Fruit fly (Drosophila melanogaster) whole organism, embryonic: ENCODE results near the gene RpL24.

Experiments used
- Abd-B ChIP-seq: fragments of 200-800 bp; sonication (Bioruptor generic); optimal IDR thresholded peaks from 2 replicates; lab custom pipeline; 2018; ENCODE audit warnings: missing biosample characterization, mild to moderate bottlenecking, missing genetic modification characterization, moderate library complexity
- CG10267 ChIP-seq: fragments of 200-800 bp; sonication (Bioruptor generic); optimal IDR thresholded peaks from 2 replicates; lab custom pipeline; 2018; ENCODE audit warnings: missing biosample characterization, mild to moderate bottlenecking, missing genetic modification characterization, moderate library complexity
- CG10274 ChIP-seq: fragments of 200-800 bp; sonication (Bioruptor generic); optimal IDR thresholded peaks from 3 replicates; lab custom pipeline; 2017; ENCODE audit warnings: missing biosample characterization, mild to moderate bottlenecking, missing genetic modification characterization
- CG10979 ChIP-seq: fragments of 200-800 bp; sonication (Bioruptor generic); optimal IDR thresholded peaks from 2 replicates; lab custom pipeline; 2018; ENCODE audit warnings: missing biosample characterization, mild to moderate bottlenecking, missing genetic modification characterization, moderate library complexity
- CG11398 ChIP-seq: fragments of 200-800 bp; sonication (Bioruptor generic); optimal IDR thresholded peaks from 2 replicates; lab custom pipeline; 2016; ENCODE audit warnings: missing biosample characterization, missing genetic modification characterization
- CG11504 ChIP-seq: fragments of 200-800 bp; sonication (Bioruptor generic); optimal IDR thresholded peaks from 3 replicates; lab custom pipeline; 2019; ENCODE audit warnings: missing biosample characterization, mild to moderate bottlenecking, missing genetic modification characterization, moderate library complexity
- CG12219 ChIP-seq: fragments of 200-800 bp; sonication (Bioruptor generic); optimal IDR thresholded peaks from 3 replicates; lab custom pipeline; 2018; ENCODE audit warnings: missing biosample characterization, mild to moderate bottlenecking, missing genetic modification characterization
- CG12391 ChIP-seq: fragments of 200-800 bp; sonication (Bioruptor generic); optimal IDR thresholded peaks from 3 replicates; lab custom pipeline; 2018; ENCODE audit warnings: missing biosample characterization, mild to moderate bottlenecking, missing genetic modification characterization, moderate library complexity
- CG15601 ChIP-seq: fragments of 200-800 bp; sonication (Bioruptor generic); optimal IDR thresholded peaks from 3 replicates; lab custom pipeline; 2019; ENCODE audit warnings: missing biosample characterization, mild to moderate bottlenecking, missing genetic modification characterization, moderate library complexity
- CG17186 ChIP-seq: fragments of 200-800 bp; sonication (Bioruptor generic); optimal IDR thresholded peaks from 3 replicates; lab custom pipeline; 2017; ENCODE audit warnings: missing biosample characterization, missing genetic modification reagents, missing genetic modification characterization
- CG17328 ChIP-seq: fragments of 200-800 bp; sonication (Bioruptor generic); IDR thresholded peaks from 2 replicates; pipeline ENCODE4 v1.3.6; 2022; ENCODE audit warnings: missing biosample characterization, missing genetic modification characterization
- CG1792 ChIP-seq: fragments of 200-800 bp; sonication (Bioruptor generic); optimal IDR thresholded peaks from 2 replicates; lab custom pipeline; 2016; ENCODE audit warnings: missing biosample characterization, missing genetic modification characterization
- CG2889 ChIP-seq: fragments of 200-800 bp; sonication (Bioruptor generic); IDR thresholded peaks from 3 replicates; pipeline ENCODE4 v1.3.6; 2022; ENCODE audit warnings: missing biosample characterization, missing genetic modification characterization
- CG33557 ChIP-seq: fragments of 200-800 bp; sonication (Bioruptor generic); optimal IDR thresholded peaks from 2 replicates; lab custom pipeline; 2019; ENCODE audit warnings: missing biosample characterization, mild to moderate bottlenecking, missing genetic modification characterization, moderate library complexity
- CG3407 ChIP-seq: fragments of 200-800 bp; sonication (Bioruptor generic); optimal IDR thresholded peaks from 2 replicates; lab custom pipeline; 2018; ENCODE audit warnings: missing biosample characterization, mild to moderate bottlenecking, missing genetic modification characterization
- CG3838 ChIP-seq: fragments of 200-800 bp; sonication (Bioruptor generic); optimal IDR thresholded peaks from 3 replicates; lab custom pipeline; 2016; ENCODE audit warnings: missing biosample characterization, missing genetic modification characterization
- CG3847 ChIP-seq: fragments of 200-800 bp; sonication (Bioruptor generic); IDR thresholded peaks from 2 replicates; pipeline ENCODE4 v1.3.6; 2022; ENCODE audit warnings: missing biosample characterization, missing genetic modification characterization
- CG4360 ChIP-seq: fragments of 200-800 bp; sonication (Bioruptor generic); IDR thresholded peaks from 2 replicates; pipeline ENCODE4 v1.3.6; 2022; ENCODE audit warnings: missing biosample characterization, missing genetic modification characterization
- CG6683 ChIP-seq: fragments of 200-800 bp; sonication (Bioruptor generic); optimal IDR thresholded peaks from 2 replicates; lab custom pipeline; 2017; ENCODE audit warnings: missing biosample characterization, mild to moderate bottlenecking, missing genetic modification characterization, missing genetic modification reagents
- CG8765 ChIP-seq: fragments of 200-800 bp; sonication (Bioruptor generic); IDR thresholded peaks from 2 replicates; pipeline ENCODE4 v1.3.6; 2022; ENCODE audit warnings: missing biosample characterization, missing genetic modification characterization
- CG8924 ChIP-seq: fragments of 200-800 bp; optimal IDR thresholded peaks from 3 replicates; lab custom pipeline; 2019; ENCODE audit warnings: missing biosample characterization, mild to moderate bottlenecking, missing genetic modification characterization, moderate library complexity
- CHES-1-like ChIP-seq: fragments of 200-800 bp; sonication (Bioruptor generic); optimal IDR thresholded peaks from 2 replicates; lab custom pipeline; 2016; ENCODE audit warnings: missing biosample characterization, missing genetic modification characterization
- Dip2 ChIP-seq: fragments of 200-800 bp; sonication (Bioruptor generic); IDR thresholded peaks from 2 replicates; pipeline ENCODE4 v1.3.6; 2022; ENCODE audit warnings: missing biosample characterization, missing genetic modification characterization
- E2f2 ChIP-seq: fragments of 200-800 bp; sonication (Bioruptor generic); IDR thresholded peaks from 2 replicates; pipeline ENCODE4 v1.3.6; 2022; ENCODE audit warnings: missing biosample characterization, missing genetic modification characterization
- Ets65A ChIP-seq: fragments of 200-800 bp; sonication (Bioruptor generic); peaks from one replicate; lab custom pipeline; 2016; ENCODE audit warnings: missing biosample characterization, missing genetic modification characterization
- Fer2 ChIP-seq: fragments of 200-800 bp; sonication (Bioruptor generic); optimal IDR thresholded peaks from 2 replicates; lab custom pipeline; 2018; ENCODE audit warnings: missing biosample characterization, mild to moderate bottlenecking, missing genetic modification characterization, moderate library complexity
- HmgZ ChIP-seq: fragments of 200-800 bp; sonication (Bioruptor generic); optimal IDR thresholded peaks from 2 replicates; lab custom pipeline; 2018; ENCODE audit warnings: missing biosample characterization, mild to moderate bottlenecking, missing genetic modification characterization
- Lhr ChIP-seq: fragments of 200-800 bp; sonication (Bioruptor generic); optimal IDR thresholded peaks from 3 replicates; lab custom pipeline; 2017; ENCODE audit warnings: mild to moderate bottlenecking, missing biosample characterization, missing genetic modification reagents, missing genetic modification characterization
- Meics ChIP-seq: fragments of 200-800 bp; sonication (Bioruptor generic); optimal IDR thresholded peaks from 2 replicates; lab custom pipeline; 2017; ENCODE audit warnings: missing biosample characterization, mild to moderate bottlenecking, missing genetic modification characterization
- NK7.1 ChIP-seq: fragments of 200-800 bp; sonication (Bioruptor generic); optimal IDR thresholded peaks from 3 replicates; lab custom pipeline; 2016; ENCODE audit warnings: missing biosample characterization, missing genetic modification characterization
- Optix ChIP-seq: fragments of 200-800 bp; sonication (Bioruptor generic); IDR thresholded peaks from 3 replicates; pipeline ENCODE4 v1.3.6; 2022; ENCODE audit warnings: missing biosample characterization, missing genetic modification characterization
- PHDP ChIP-seq: fragments of 200-800 bp; sonication (Bioruptor generic); optimal IDR thresholded peaks from 3 replicates; lab custom pipeline; 2018; ENCODE audit warnings: missing biosample characterization, mild to moderate bottlenecking, missing genetic modification characterization, moderate library complexity
- Sin3A ChIP-seq: fragments of >200 bp; optimal IDR thresholded peaks from 2 replicates; lab custom pipeline; 2018
- Sry-δ ChIP-seq: fragments of 200-800 bp; sonication (Bioruptor generic); optimal IDR thresholded peaks from 2 replicates; lab custom pipeline; 2016; ENCODE audit warnings: missing biosample characterization, missing genetic modification characterization
- Usf ChIP-seq: fragments of 200-800 bp; sonication (Bioruptor generic); optimal IDR thresholded peaks from 2 replicates; lab custom pipeline; 2017; ENCODE audit warnings: missing genotype, missing biosample characterization, missing genetic modification characterization
- Xbp1 ChIP-seq: fragments of 200-800 bp; sonication (Bioruptor generic); optimal IDR thresholded peaks from 3 replicates; lab custom pipeline; 2016; ENCODE audit warnings: missing biosample characterization, mild to moderate bottlenecking, missing genetic modification characterization
- amos ChIP-seq: fragments of 200-800 bp; sonication (Bioruptor generic); IDR thresholded peaks from 2 replicates; pipeline ENCODE4 v1.3.6; 2022; ENCODE audit warnings: missing biosample characterization, missing genetic modification characterization; ENCODE audit not compliant: partially characterized antibody
- bigmax ChIP-seq: fragments of 200-800 bp; sonication (Bioruptor generic); optimal IDR thresholded peaks from 2 replicates; lab custom pipeline; 2018; ENCODE audit warnings: missing biosample characterization, mild to moderate bottlenecking, missing genetic modification characterization
- btn ChIP-seq: fragments of 200-800 bp; sonication (Bioruptor generic); optimal IDR thresholded peaks from 2 replicates; lab custom pipeline; 2016; ENCODE audit warnings: missing biosample characterization, missing genetic modification characterization
- chm ChIP-seq: fragments of 200-800 bp; sonication (Bioruptor generic); IDR thresholded peaks from 2 replicates; pipeline ENCODE4 v1.3.6; 2022; ENCODE audit warnings: missing biosample characterization, missing genetic modification characterization
- da ChIP-seq: fragments of 200-800 bp; sonication (Bioruptor generic); optimal IDR thresholded peaks from 2 replicates; lab custom pipeline; 2016; ENCODE audit warnings: missing biosample characterization, missing genetic modification characterization
- danr ChIP-seq: fragments of 200-800 bp; sonication (Bioruptor generic); IDR thresholded peaks from 2 replicates; pipeline ENCODE4 v1.3.6; 2022; ENCODE audit warnings: missing biosample characterization, missing genetic modification characterization
- gce ChIP-seq: fragments of 200-800 bp; sonication (Bioruptor generic); IDR thresholded peaks from 3 replicates; pipeline ENCODE4 v1.3.6; 2022; ENCODE audit warnings: missing biosample characterization, missing genetic modification characterization
- insv ChIP-seq, 2 experiments: fragments of 200-800 bp; sonication (Bioruptor generic); optimal IDR thresholded peaks; 3 replicates each; lab custom pipeline; 2016 to 2018; ENCODE audit warnings: missing biosample characterization in 2 of 2, missing genetic modification characterization in 2 of 2
- jumu ChIP-seq: fragments of 200-800 bp; sonication (Bioruptor generic); optimal IDR thresholded peaks from 3 replicates; lab custom pipeline; 2016; ENCODE audit warnings: missing biosample characterization, missing genetic modification characterization
- luna ChIP-seq: fragments of 200-800 bp; sonication (Bioruptor generic); optimal IDR thresholded peaks from 2 replicates; lab custom pipeline; 2016; ENCODE audit warnings: missing biosample characterization, missing genetic modification characterization
- maf-S ChIP-seq: fragments of 200-800 bp; sonication (Bioruptor generic); optimal IDR thresholded peaks from 2 replicates; lab custom pipeline; 2016; ENCODE audit warnings: missing biosample characterization, missing genetic modification characterization
- nau ChIP-seq: fragments of 200-800 bp; sonication (Bioruptor generic); optimal IDR thresholded peaks from 3 replicates; lab custom pipeline; 2017; ENCODE audit warnings: missing biosample characterization, mild to moderate bottlenecking, missing genetic modification characterization, missing genetic modification reagents
- sima ChIP-seq: fragments of 200-800 bp; sonication (Bioruptor generic); optimal IDR thresholded peaks from 2 replicates; lab custom pipeline; 2016; ENCODE audit warnings: missing biosample characterization, missing genetic modification characterization

RpL24 gene

DNA sequence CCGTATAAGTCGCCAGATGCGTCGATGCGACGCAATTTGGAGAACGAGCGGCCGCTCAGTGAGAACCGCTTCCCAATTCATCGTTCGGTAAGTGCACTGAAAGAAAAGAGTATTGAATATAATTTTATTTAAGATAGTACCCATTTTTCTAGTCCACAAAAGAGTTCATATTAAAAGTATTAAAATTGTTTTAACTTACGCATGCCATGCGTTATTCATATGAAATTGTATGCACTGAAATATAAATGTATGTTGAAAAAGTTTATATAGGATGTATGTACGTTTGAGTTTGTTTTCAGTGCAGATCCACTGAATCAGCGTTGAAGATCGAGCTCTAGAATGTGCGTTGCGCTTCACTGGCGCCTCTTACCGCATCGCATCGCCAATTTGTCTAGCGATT is 4.6 kb upstream of the RpL24 start (continued):
- TF ChIP-seq CG12391 (tag; lab: Kevin White, UChicago) = peak; percentile 2
- TF ChIP-seq PHDP (tag; lab: Kevin White, UChicago) = peak; percentile 8

DNA sequence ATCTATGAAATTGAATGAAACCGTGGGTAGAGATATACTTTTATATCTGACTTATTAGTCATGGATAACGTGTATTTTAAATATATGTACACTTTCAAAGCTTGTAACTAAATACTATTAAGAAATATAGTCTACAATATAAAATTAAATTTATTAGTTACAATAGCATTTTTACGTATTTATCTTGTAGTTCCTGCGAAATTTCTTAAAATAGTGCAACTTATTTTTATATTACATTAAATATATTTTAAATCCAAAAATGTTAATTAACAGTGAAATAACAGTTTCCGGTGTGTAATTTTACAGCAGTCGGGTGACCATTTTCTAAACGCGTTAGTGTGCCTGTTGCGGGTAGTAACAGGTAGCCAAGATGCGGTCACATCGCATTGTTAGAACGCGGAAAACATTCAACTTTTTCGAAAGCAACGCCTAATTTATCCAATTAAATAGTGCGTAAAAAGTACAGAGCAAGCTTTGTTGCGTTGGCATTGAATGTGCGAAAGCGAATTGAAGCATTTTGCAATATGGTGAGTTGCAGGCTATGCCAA is 3.8 kb upstream of the RpL24 start, which contains the start of the genes CG10859 and CG7110:
TSS of gene CG10859 (minus strand) at position 51 of the 548 bp plus-strand sequence.
TSS of gene CG7110 (plus strand) at position 378 of the 548 bp plus-strand sequence.
- no peak for TF ChIP-seq maf-S
- no peak for TF ChIP-seq CG10274 (GFP tag; lab: Kevin White, UChicago)
- TF ChIP-seq CG8765 (GFP tag; lab: Robert Waterston, UW) = no peak
- TF ChIP-seq insv (GFP tag; optimal IDR thresholded peaks at IDR 0.05; lab: Kevin White, UChicago) = peak in 1 of 2 experiments; percentile 50
- no peak for TF ChIP-seq CG3838
- TF ChIP-seq CG17328 = peak; percentile 14; the same call in 1 of the 2 replicates
- TF ChIP-seq CG15601 (tag; lab: Kevin White, UChicago) = peak; percentile 33
- peak; percentile 32 for TF ChIP-seq CG33557
- TF ChIP-seq CG3407 (GFP tag; lab: Kevin White, UChicago) = no peak
- TF ChIP-seq Fer2 (tag; lab: Kevin White, UChicago) = peak; percentile 11
- peak; percentile 46 for TF ChIP-seq HmgZ (tag; lab: Kevin White, UChicago)
- no peak for TF ChIP-seq bigmax (GFP tag; lab: Kevin White, UChicago)
- peak; percentile 55 for TF ChIP-seq nau (GFP tag; lab: Kevin White, UChicago)
- TF ChIP-seq Optix = no peak
- peak; percentile 70 for TF ChIP-seq Ets65A (GFP tag; lab: Kevin White, UChicago)
- TF ChIP-seq CG11504 = peak; percentile 48
- TF ChIP-seq CG6683 (GFP tag; lab: Kevin White, UChicago) = peak; percentile 53
- no peak for TF ChIP-seq Abd-B
- TF ChIP-seq CG4360 = no peak
- TF ChIP-seq E2f2 (GFP tag; lab: Robert Waterston, UW) = peak; percentile 89
- no peak for TF ChIP-seq CHES-1-like
- no peak for TF ChIP-seq CG2889 (GFP tag; lab: Robert Waterston, UW)
- TF ChIP-seq danr = no peak
- TF ChIP-seq Meics (GFP tag; lab: Kevin White, UChicago) = peak; percentile 79
- no peak for TF ChIP-seq gce (GFP tag; lab: Robert Waterston, UW)
- TF ChIP-seq amos (GFP tag; lab: Robert Waterston, UW) = peak; percentile 30; the same call in 1 of the 2 replicates
- no peak for TF ChIP-seq CG1792
- peak; percentile 4 for TF ChIP-seq Xbp1
- no peak for TF ChIP-seq btn
- TF ChIP-seq jumu (GFP tag; lab: Kevin White, UChicago) = no peak
- no peak for TF ChIP-seq CG11398 (GFP tag; lab: Kevin White, UChicago)
- no peak for TF ChIP-seq Sry-δ (GFP tag; lab: Kevin White, UChicago)
- TF ChIP-seq CG3847 = peak; percentile 54; the same call in 1 of the 2 replicates
- no peak for TF ChIP-seq Usf
- TF ChIP-seq CG10979 (tag; lab: Kevin White, UChicago) = peak; percentile 22
- no peak for TF ChIP-seq da (GFP tag; lab: Kevin White, UChicago)
- TF ChIP-seq luna (GFP tag; lab: Kevin White, UChicago) = no peak
- peak; percentile 1 for TF ChIP-seq CG12219 (GFP tag; lab: Kevin White, UChicago)
- TF ChIP-seq NK7.1 (GFP tag; lab: Kevin White, UChicago) = no peak
- no peak for TF ChIP-seq CG8924 (tag; lab: Kevin White, UChicago)
- TF ChIP-seq Dip2 (GFP tag; lab: Robert Waterston, UW) = no peak
- peak; percentile 99 for TF ChIP-seq CG17186 (GFP tag; lab: Kevin White, UChicago)
- TF ChIP-seq CG10267 (tag; lab: Kevin White, UChicago) = peak; percentile 60
- no peak for TF ChIP-seq Sin3A (lab: Kevin White, UChicago)
- TF ChIP-seq Lhr (GFP tag; lab: Kevin White, UChicago) = peak; percentile 50
- TF ChIP-seq chm (GFP tag; lab: Robert Waterston, UW) = peak; percentile 65; the same call in 1 of the 2 replicates
- no peak for TF ChIP-seq sima
